Worm (Caenorhabditis elegans) whole organism, early embryonic: ENCODE measurements around the gene wht-4.

Source experiments
- B0310.2 ChIP-seq: sonication (generic microtip); optimal IDR thresholded peaks from 2 replicates; lab custom pipeline; 2016; ENCODE audit warnings: mild to moderate bottlenecking, missing genetic modification characterization, missing compliant biosample characterization
- ama-1 ChIP-seq: fragments of 150-350 bp; optimal IDR thresholded peaks from 2 replicates; lab custom pipeline; 2014
- flt-1 ChIP-seq: fragments of 200-800 bp; sonication (Bioruptor generic); IDR thresholded peaks from 2 replicates; pipeline ENCODE4 v1.3.6; 2022; ENCODE audit warnings: missing genetic modification characterization, missing compliant biosample characterization
- hmbx-1 ChIP-seq: sonication (generic microtip); optimal IDR thresholded peaks from 2 replicates; lab custom pipeline; 2016; ENCODE audit warnings: mild to moderate bottlenecking, missing genetic modification characterization, missing compliant biosample characterization
- hnd-1 ChIP-seq: sonication (generic microtip); optimal IDR thresholded peaks from 2 replicates; lab custom pipeline; 2016; ENCODE audit warnings: missing genetic modification characterization, missing compliant biosample characterization
- sea-1 ChIP-seq: fragments of 200-800 bp; sonication (Bioruptor generic); conservative IDR thresholded peaks from 2 replicates; pipeline ENCODE4 v1.3.6; 2022; ENCODE audit warnings: missing genetic modification characterization, missing compliant biosample characterization
- tbx-37 ChIP-seq: fragments of 200-800 bp; sonication (Bioruptor generic); conservative IDR thresholded peaks from 2 replicates; pipeline ENCODE4 v1.3.6; 2022; ENCODE audit warnings: missing genetic modification reagents, missing genetic modification characterization, missing compliant biosample characterization
- tra-4 ChIP-seq: sonication (generic microtip); optimal IDR thresholded peaks from 2 replicates; lab custom pipeline; 2017; ENCODE audit warnings: missing genetic modification characterization, missing compliant biosample characterization

DNA sequence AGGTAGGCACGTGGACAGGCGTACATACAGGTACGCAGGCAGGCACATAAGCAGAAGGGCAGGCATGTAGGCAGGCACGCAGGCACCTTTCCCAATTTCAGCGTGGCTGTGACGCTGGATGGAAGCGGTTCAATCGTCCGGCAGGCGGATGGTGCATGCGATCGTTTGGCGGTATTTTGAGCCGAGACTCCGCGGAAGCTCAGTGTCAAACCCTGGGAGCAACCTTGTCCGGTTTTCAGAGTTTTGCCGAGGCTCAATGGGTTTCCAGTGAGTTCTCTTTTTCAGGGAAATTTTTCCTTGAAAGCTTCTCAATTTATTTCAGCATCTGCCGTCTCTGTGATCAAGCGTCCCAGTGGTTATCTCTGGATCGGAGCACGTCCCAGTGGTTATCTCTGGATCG lies 28.5 kb upstream of the wht-4 start:
- TF ChIP-seq hmbx-1 (tag; lab: Kevin White, UChicago) (no peak), ama-1 (lab: Kevin White, UChicago) (no peak), tbx-37 (GFP tag; lab: Robert Waterston, UW) (no peak), tra-4 (tag; lab: Kevin White, UChicago) (no peak), hnd-1 (no peak), B0310.2 (tag; lab: Kevin White, UChicago) (no peak), sea-1 (GFP tag; lab: Robert Waterston, UW) (no peak), flt-1 (GFP tag; lab: Robert Waterston, UW) (no peak)
